Worm (Caenorhabditis elegans): ENCODE measurements around the gene ugt-48.

DNA sequence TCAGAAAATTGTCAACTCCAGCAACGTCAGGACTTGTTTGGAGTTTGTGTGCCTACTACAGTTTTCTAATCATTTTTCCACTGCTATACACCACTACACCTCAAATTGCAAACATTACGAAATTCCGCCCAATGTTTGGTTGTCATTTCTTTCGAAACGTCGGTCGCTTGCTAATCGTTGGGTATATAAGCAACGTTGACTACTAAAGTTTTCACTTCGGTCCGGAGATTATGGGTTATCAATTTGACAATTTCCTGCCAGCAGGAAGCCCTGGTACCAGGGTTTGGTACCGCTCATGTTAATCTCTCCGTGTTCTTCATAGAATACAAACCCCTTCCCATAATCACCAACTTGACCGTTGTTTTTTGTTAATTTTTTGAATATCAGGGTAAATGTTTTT, 28.1 kb upstream of the ugt-48 start:
- no peak for TF ChIP-seq unc-62 (GFP tag; optimal IDR thresholded peaks at IDR 0.05)
- TF ChIP-seq elt-1 (tag; optimal IDR thresholded peaks at IDR 0.05; ENCODE audit: borderline replicate concordance, insufficient read depth): no peak
- TF ChIP-seq snpc-4 (tag; optimal IDR thresholded peaks at IDR 0.05): no peak
- TF ChIP-seq M03D4.4 (tag; optimal IDR thresholded peaks at IDR 0.05): no peak
- TF ChIP-seq nhr-28 (tag; optimal IDR thresholded peaks at IDR 0.05): no peak
- TF ChIP-seq nhr-76 (tag; optimal IDR thresholded peaks at IDR 0.05): no peak
- TF ChIP-seq lin-13 (tag; optimal IDR thresholded peaks at IDR 0.05): no peak

All from whole organism, mixed stage, embryonic.